Worm (Caenorhabditis elegans) whole organism, early embryonic: Measurements from ENCODE around the gene atp-2.

Experiments
- B0310.2 ChIP-seq: sonication (generic microtip); optimal IDR thresholded peaks from 2 replicates; lab custom pipeline; 2016; ENCODE audit warnings: mild to moderate bottlenecking, missing genetic modification characterization, missing compliant biosample characterization
- F13C5.2 ChIP-seq: sonication (generic microtip); optimal IDR thresholded peaks from 2 replicates; lab custom pipeline; 2017; ENCODE audit warnings: mild to moderate bottlenecking, missing genetic modification characterization, inconsistent platforms, missing compliant biosample characterization
- aly-1 ChIP-seq: sonication (generic microtip); optimal IDR thresholded peaks from 2 replicates; lab custom pipeline; 2016; ENCODE audit warnings: missing genetic modification characterization, missing compliant biosample characterization
- ama-1 ChIP-seq: fragments of 150-350 bp; optimal IDR thresholded peaks from 2 replicates; lab custom pipeline; 2014
- ceh-13 ChIP-seq: fragments of 200-800 bp; sonication (Bioruptor generic); optimal IDR thresholded peaks from 2 replicates; lab custom pipeline; 2018; ENCODE audit warnings: mild to moderate bottlenecking, missing genetic modification characterization, missing compliant biosample characterization
- ceh-36 ChIP-seq: sonication (generic microtip); optimal IDR thresholded peaks from 2 replicates; lab custom pipeline; 2016; ENCODE audit warnings: missing genetic modification characterization, inconsistent platforms, missing compliant biosample characterization
- ets-7 ChIP-seq: sonication (generic microtip); optimal IDR thresholded peaks from 2 replicates; lab custom pipeline; 2016; ENCODE audit warnings: missing genotype, missing genetic modification characterization, missing compliant biosample characterization
- flt-1 ChIP-seq: fragments of 200-800 bp; sonication (Bioruptor generic); IDR thresholded peaks from 2 replicates; pipeline ENCODE4 v1.3.6; 2022; ENCODE audit warnings: missing genetic modification characterization, missing compliant biosample characterization
- hmbx-1 ChIP-seq: sonication (generic microtip); optimal IDR thresholded peaks from 2 replicates; lab custom pipeline; 2016; ENCODE audit warnings: mild to moderate bottlenecking, missing genetic modification characterization, missing compliant biosample characterization
- hmg-4 ChIP-seq: fragments of 200-800 bp; sonication (Bioruptor generic); optimal IDR thresholded peaks from 2 replicates; lab custom pipeline; 2018; ENCODE audit warnings: mild to moderate bottlenecking, missing genetic modification characterization, missing compliant biosample characterization
- hnd-1 ChIP-seq: sonication (generic microtip); optimal IDR thresholded peaks from 2 replicates; lab custom pipeline; 2016; ENCODE audit warnings: missing genetic modification characterization, missing compliant biosample characterization
- pes-1 ChIP-seq: fragments of 200-800 bp; sonication (Bioruptor generic); IDR thresholded peaks from 2 replicates; pipeline ENCODE4 v1.3.6; 2022; ENCODE audit warnings: missing genetic modification reagents, missing genetic modification characterization, missing compliant biosample characterization
- scrt-1 ChIP-seq: fragments of 200-800 bp; sonication (Bioruptor generic); IDR thresholded peaks from 2 replicates; pipeline ENCODE4 v1.3.6; 2022; ENCODE audit warnings: missing genetic modification characterization, missing compliant biosample characterization
- sea-1 ChIP-seq: fragments of 200-800 bp; sonication (Bioruptor generic); conservative IDR thresholded peaks from 2 replicates; pipeline ENCODE4 v1.3.6; 2022; ENCODE audit warnings: missing genetic modification characterization, missing compliant biosample characterization
- tbx-11 ChIP-seq: fragments of 200-800 bp; sonication (Bioruptor generic); IDR thresholded peaks from 2 replicates; pipeline ENCODE4 v1.3.6; 2022; ENCODE audit warnings: missing genetic modification characterization, missing compliant biosample characterization
- tbx-37 ChIP-seq: fragments of 200-800 bp; sonication (Bioruptor generic); conservative IDR thresholded peaks from 2 replicates; pipeline ENCODE4 v1.3.6; 2022; ENCODE audit warnings: missing genetic modification reagents, missing genetic modification characterization, missing compliant biosample characterization
- tra-4 ChIP-seq: sonication (generic microtip); optimal IDR thresholded peaks from 2 replicates; lab custom pipeline; 2017; ENCODE audit warnings: missing genetic modification characterization, missing compliant biosample characterization

The atp-2 gene

ce11 chrIII:5263299-5263993, 35.2 kb downstream of the atp-2 start, which contains the start of the genes C34E10.9 and hap-1:
TSS of gene C34E10.9 (minus strand) at chrIII:5263399.
TSS of gene hap-1 (plus strand) at chrIII:5263943.
- TF ChIP-seq hmg-4 (GFP tag; lab: Kevin White, UChicago) (no peak), flt-1 (GFP tag; lab: Robert Waterston, UW) (no peak)

- TF ChIP-seq ets-7 (no peak), sea-1 (GFP tag; lab: Robert Waterston, UW) (no peak), flt-1 (GFP tag; lab: Robert Waterston, UW) (no peak), B0310.2 (tag; lab: Kevin White, UChicago) (no peak), scrt-1 (GFP tag; lab: Robert Waterston, UW) (no peak), tra-4 (tag; lab: Kevin White, UChicago) (no peak), tbx-37 (no peak), pes-1 (GFP tag; lab: Robert Waterston, UW) (no peak), F13C5.2 (no peak), ceh-13 (GFP tag; lab: Kevin White, UChicago) (no peak), tbx-11 (GFP tag; lab: Robert Waterston, UW) (no peak), ceh-36 (tag; lab: Kevin White, UChicago) (no peak), hmg-4 (GFP tag; lab: Kevin White, UChicago) (no peak), hmbx-1 (tag; lab: Kevin White, UChicago) (no peak), aly-1 (tag; lab: Kevin White, UChicago) (no peak), hnd-1 (tag; lab: Kevin White, UChicago) (no peak)
These were observed 36.6 kb downstream of the atp-2 start, which contains the start of gene gro-1 for ce11 chrIII:5264813-5265212. TSS of gene gro-1 (plus strand) at chrIII:5265113.

DNA sequence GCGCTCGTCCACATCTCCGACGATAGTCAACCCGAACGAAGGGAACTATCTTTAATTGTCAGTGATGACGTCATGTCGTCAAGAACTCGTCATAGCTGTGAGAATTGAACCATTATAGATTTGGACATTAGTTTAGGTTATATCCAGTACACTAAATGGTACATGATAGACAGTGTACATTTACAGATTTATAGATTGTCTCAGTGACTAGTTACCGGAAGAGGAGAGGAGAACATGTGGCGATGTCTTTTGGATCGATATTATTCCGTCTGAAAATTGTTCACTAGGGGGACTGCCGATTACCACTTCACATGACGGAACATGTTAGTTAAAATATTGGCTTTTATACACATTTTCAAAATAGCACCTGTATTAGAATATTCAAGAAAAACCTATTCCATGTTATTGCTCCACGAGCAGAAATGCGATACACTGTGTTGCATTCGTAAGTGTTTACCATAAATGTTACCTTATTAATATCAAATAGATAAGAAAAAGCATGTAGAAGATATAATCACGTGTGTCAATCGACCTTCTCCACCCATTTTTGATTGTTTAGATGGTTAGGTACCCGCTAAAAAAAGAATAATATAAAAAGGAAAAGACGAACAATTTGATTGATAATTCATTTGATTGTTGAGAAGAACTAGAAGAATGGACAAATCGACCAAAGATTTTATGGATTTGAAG, 39.1 kb downstream of the atp-2 start, which contains the start of gene ZC395.5:
Gene ZC395.5, plus strand, starts transcription at position 632 of the 690 bp plus-strand sequence.
- no peak for TF ChIP-seq pes-1 (GFP tag; lab: Robert Waterston, UW)
- TF ChIP-seq ama-1: no peak
- no peak for TF ChIP-seq tbx-11 (GFP tag; lab: Robert Waterston, UW)
- TF ChIP-seq aly-1 (tag; lab: Kevin White, UChicago): no peak
- no peak for TF ChIP-seq ets-7
- no peak for TF ChIP-seq hmbx-1 (tag; lab: Kevin White, UChicago)
- no peak for TF ChIP-seq B0310.2 (tag; lab: Kevin White, UChicago)
- no peak for TF ChIP-seq tbx-37
- TF ChIP-seq scrt-1 (GFP tag; lab: Robert Waterston, UW): no peak
- TF ChIP-seq ceh-36 (tag; lab: Kevin White, UChicago): no peak
- TF ChIP-seq sea-1 (GFP tag; lab: Robert Waterston, UW): no peak
- no peak for TF ChIP-seq F13C5.2
- no peak for TF ChIP-seq hmg-4 (GFP tag; lab: Kevin White, UChicago)
- TF ChIP-seq ceh-13 (GFP tag; lab: Kevin White, UChicago): no peak
- no peak for TF ChIP-seq hnd-1 (tag; lab: Kevin White, UChicago)
- no peak for TF ChIP-seq tra-4 (tag; lab: Kevin White, UChicago)
- TF ChIP-seq flt-1 (GFP tag; lab: Robert Waterston, UW): no peak

DNA sequence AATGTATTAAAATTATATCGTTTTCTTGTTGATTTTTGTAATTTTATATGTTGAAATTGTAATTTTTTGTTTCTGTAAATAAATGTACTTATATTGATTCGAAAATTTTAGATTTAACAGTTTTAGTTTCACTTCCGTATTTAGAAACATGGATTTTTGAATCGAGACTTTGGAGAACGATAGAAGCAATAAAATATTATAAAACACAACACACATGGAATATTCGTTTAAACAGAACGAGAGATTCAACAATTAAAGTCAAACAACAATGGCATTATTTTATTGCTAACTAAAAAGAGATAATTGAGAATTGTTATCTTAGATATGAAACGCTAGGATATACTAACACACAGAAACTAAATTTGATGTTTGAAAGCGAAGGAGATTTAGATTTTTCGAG, 40.3 kb downstream of the atp-2 start:
- TF ChIP-seq pes-1 (GFP tag; lab: Robert Waterston, UW) (no peak), ets-7 (no peak), hmbx-1 (tag; lab: Kevin White, UChicago) (no peak), aly-1 (tag; lab: Kevin White, UChicago) (no peak), ama-1 (no peak), ceh-36 (tag; lab: Kevin White, UChicago) (no peak), tbx-37 (no peak), hnd-1 (tag; lab: Kevin White, UChicago) (no peak), scrt-1 (GFP tag; lab: Robert Waterston, UW) (no peak)

DNA sequence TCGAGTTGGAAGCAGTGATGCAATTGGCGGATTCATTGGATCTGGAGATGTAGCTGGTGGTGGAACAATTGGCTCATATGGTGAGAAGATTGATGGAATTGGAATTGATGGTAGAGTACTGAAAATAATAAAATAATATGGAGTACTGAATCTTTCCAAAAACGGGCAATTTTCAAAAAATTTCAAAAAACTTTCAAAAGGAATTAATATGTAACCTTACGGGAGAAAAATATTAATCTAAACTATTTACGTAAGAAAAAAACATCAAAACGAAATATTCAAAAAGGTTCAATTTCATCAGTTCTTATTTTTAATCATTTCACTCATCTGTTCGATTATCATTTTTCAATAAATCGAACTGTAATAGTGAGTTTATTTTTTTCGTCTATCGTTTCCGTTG, 41.6 kb downstream of the atp-2 start, which contains the start of gene ZC395.4:
Gene ZC395.4, plus strand, starts transcription at position 301 of the 400 bp plus-strand sequence.
- no peak for TF ChIP-seq pes-1 (GFP tag; lab: Robert Waterston, UW)

DNA sequence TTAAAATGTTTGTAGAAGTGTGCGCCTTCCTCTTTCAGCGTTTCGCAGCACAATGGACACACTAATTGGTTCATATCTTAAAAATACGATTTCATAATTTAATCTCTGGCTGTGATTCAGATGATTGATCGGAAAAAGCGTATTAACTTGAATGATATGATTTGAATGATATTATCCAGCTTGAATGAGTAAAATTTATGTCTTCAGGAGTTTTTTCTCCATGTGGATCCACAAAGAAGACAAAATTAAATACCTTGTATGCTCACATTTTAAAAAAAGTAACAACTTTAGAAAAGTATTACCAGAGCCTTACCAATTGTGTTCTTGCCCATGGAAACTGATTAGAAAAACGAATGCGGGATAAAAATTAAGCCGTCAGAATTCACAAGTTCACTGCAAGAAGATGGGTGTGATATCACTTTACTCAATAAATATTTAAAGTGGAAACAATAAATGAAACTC, 45.2 kb downstream of the atp-2 start, which contains the start of gene ztf-8:
Gene ztf-8, minus strand, starts transcription at position 76 of the 462 bp plus-strand sequence.
- TF ChIP-seq tbx-11 (GFP tag; lab: Robert Waterston, UW) (no peak), ets-7 (no peak), scrt-1 (GFP tag; lab: Robert Waterston, UW) (no peak), flt-1 (GFP tag; lab: Robert Waterston, UW) (no peak), tbx-37 (no peak), hmg-4 (GFP tag; lab: Kevin White, UChicago) (no peak), B0310.2 (tag; lab: Kevin White, UChicago) (no peak)

ce11 chrIII:5274250-5274649, 46.0 kb downstream of the atp-2 start:
- TF ChIP-seq hmbx-1 (tag; lab: Kevin White, UChicago) (no peak), tbx-37 (no peak)
